Fruit fly (Drosophila melanogaster) whole organism, embryonic: ENCODE results near the gene CG6295.

Experiments used
- CG10431 ChIP-seq: fragments of 200-800 bp; sonication (Bioruptor generic); optimal IDR thresholded peaks from 3 replicates; lab custom pipeline; 2018; ENCODE audit warnings: missing biosample characterization, mild to moderate bottlenecking, missing genetic modification characterization
- CG12659 ChIP-seq: fragments of 200-800 bp; sonication (Bioruptor generic); optimal IDR thresholded peaks from 3 replicates; lab custom pipeline; 2017; ENCODE audit warnings: mild to moderate bottlenecking, missing biosample characterization, missing genetic modification reagents, missing genetic modification characterization
- CG12942 ChIP-seq: fragments of 200-800 bp; sonication (Bioruptor generic); optimal IDR thresholded peaks from 3 replicates; lab custom pipeline; 2016; ENCODE audit warnings: missing biosample characterization, missing genetic modification characterization
- CG13296 ChIP-seq: fragments of 200-800 bp; sonication (Bioruptor generic); optimal IDR thresholded peaks from 3 replicates; lab custom pipeline; 2018; ENCODE audit warnings: missing biosample characterization, mild to moderate bottlenecking, missing genetic modification characterization
- CG14050 ChIP-seq: fragments of 200-800 bp; sonication (Bioruptor generic); IDR thresholded peaks from 3 replicates; pipeline ENCODE4 v1.3.6; 2022; ENCODE audit warnings: missing biosample characterization, missing genetic modification characterization
- CG14667 ChIP-seq: fragments of 200-800 bp; sonication (Bioruptor generic); IDR thresholded peaks from 2 replicates; pipeline ENCODE4 v1.3.6; 2022; ENCODE audit warnings: missing biosample characterization, missing genetic modification characterization
- CG15696 ChIP-seq: fragments of 200-800 bp; sonication (Bioruptor generic); optimal IDR thresholded peaks from 2 replicates; lab custom pipeline; 2019; ENCODE audit warnings: missing biosample characterization, mild to moderate bottlenecking, missing genetic modification characterization, moderate library complexity
- CG17361 ChIP-seq: fragments of 200-800 bp; sonication (Bioruptor generic); IDR thresholded peaks from 3 replicates; pipeline ENCODE4 v1.3.6; 2022; ENCODE audit warnings: missing biosample characterization, missing genetic modification characterization
- CG2889 ChIP-seq: fragments of 200-800 bp; sonication (Bioruptor generic); IDR thresholded peaks from 3 replicates; pipeline ENCODE4 v1.3.6; 2022; ENCODE audit warnings: missing biosample characterization, missing genetic modification characterization
- CG34224 ChIP-seq: fragments of 200-800 bp; sonication (Bioruptor generic); IDR thresholded peaks from 3 replicates; pipeline ENCODE4 v1.3.6; 2022; ENCODE audit warnings: missing biosample characterization, missing genetic modification characterization; ENCODE audit not compliant: partially characterized antibody
- CG34422 ChIP-seq: fragments of 200-800 bp; sonication (Bioruptor generic); IDR thresholded peaks from 3 replicates; pipeline ENCODE4 v1.3.6; 2022; ENCODE audit warnings: missing biosample characterization, missing genetic modification characterization
- CG3995 ChIP-seq: fragments of 200-800 bp; sonication (Bioruptor generic); optimal IDR thresholded peaks from 3 replicates; lab custom pipeline; 2016; ENCODE audit warnings: missing biosample characterization, missing genetic modification characterization
- CG43689 ChIP-seq: fragments of 200-800 bp; sonication (Bioruptor generic); IDR thresholded peaks from 2 replicates; pipeline ENCODE4 v1.3.6; 2022; ENCODE audit warnings: missing biosample characterization, missing genetic modification characterization
- CG7271 ChIP-seq: fragments of 200-800 bp; sonication (Bioruptor generic); optimal IDR thresholded peaks from 2 replicates; lab custom pipeline; 2018; ENCODE audit warnings: missing biosample characterization, mild to moderate bottlenecking, missing genetic modification characterization, moderate library complexity
- CG7357 ChIP-seq: fragments of 200-800 bp; sonication (Bioruptor generic); IDR thresholded peaks from 3 replicates; pipeline ENCODE4 v1.3.6; 2022; ENCODE audit warnings: missing biosample characterization, missing genetic modification characterization
- CG7839 ChIP-seq: fragments of 200-800 bp; sonication (Bioruptor generic); optimal IDR thresholded peaks from 3 replicates; lab custom pipeline; 2018; ENCODE audit warnings: missing biosample characterization, mild to moderate bottlenecking, missing genetic modification characterization, moderate library complexity
- CG7928 ChIP-seq: fragments of 200-800 bp; sonication (Bioruptor generic); optimal IDR thresholded peaks from 2 replicates; lab custom pipeline; 2017; ENCODE audit warnings: missing biosample characterization, mild to moderate bottlenecking, missing genetic modification characterization
- CG8765 ChIP-seq: fragments of 200-800 bp; sonication (Bioruptor generic); IDR thresholded peaks from 2 replicates; pipeline ENCODE4 v1.3.6; 2022; ENCODE audit warnings: missing biosample characterization, missing genetic modification characterization
- CG9609 ChIP-seq: fragments of 200-800 bp; sonication (Bioruptor generic); optimal IDR thresholded peaks from 3 replicates; lab custom pipeline; 2016; ENCODE audit warnings: missing biosample characterization, missing genetic modification characterization
- CkIIα-i1 ChIP-seq: fragments of 200-800 bp; sonication (Bioruptor generic); IDR thresholded peaks from 2 replicates; pipeline ENCODE4 v1.3.6; 2022; ENCODE audit warnings: missing biosample characterization, missing genetic modification characterization
- D19A ChIP-seq: fragments of 200-800 bp; optimal IDR thresholded peaks from 3 replicates; lab custom pipeline; 2019; ENCODE audit warnings: missing biosample characterization, mild to moderate bottlenecking, missing genetic modification characterization, moderate library complexity
- E2f2 ChIP-seq: fragments of 200-800 bp; sonication (Bioruptor generic); IDR thresholded peaks from 2 replicates; pipeline ENCODE4 v1.3.6; 2022; ENCODE audit warnings: missing biosample characterization, missing genetic modification characterization
- Elba2 ChIP-seq: fragments of 200-800 bp; sonication (Bioruptor generic); optimal IDR thresholded peaks from 3 replicates; lab custom pipeline; 2016; ENCODE audit warnings: missing biosample characterization, missing genetic modification characterization
- Ets97D ChIP-seq: fragments of 200-800 bp; sonication (Bioruptor generic); optimal IDR thresholded peaks from 3 replicates; lab custom pipeline; 2016; ENCODE audit warnings: missing biosample characterization, missing genetic modification characterization
- H15 ChIP-seq: fragments of 200-800 bp; sonication (Bioruptor generic); IDR thresholded peaks from 3 replicates; pipeline ENCODE4 v1.3.6; 2022; ENCODE audit warnings: missing biosample characterization, missing genetic modification characterization
- HLHmδ ChIP-seq: fragments of 200-800 bp; sonication (Bioruptor generic); optimal IDR thresholded peaks from 2 replicates; lab custom pipeline; 2018; ENCODE audit warnings: missing biosample characterization, mild to moderate bottlenecking, missing genetic modification characterization, moderate library complexity
- Lim3 ChIP-seq: fragments of 200-800 bp; sonication (Bioruptor generic); IDR thresholded peaks from 2 replicates; pipeline ENCODE4 v1.3.6; 2022; ENCODE audit warnings: missing biosample characterization, missing genetic modification characterization
- Max ChIP-seq: fragments of 200-800 bp; sonication (Bioruptor generic); optimal IDR thresholded peaks from 2 replicates; lab custom pipeline; 2016; ENCODE audit warnings: missing biosample characterization, mild to moderate bottlenecking, missing genetic modification characterization
- Oaz ChIP-seq: fragments of 200-800 bp; sonication (Bioruptor generic); IDR thresholded peaks from 2 replicates; pipeline ENCODE4 v1.3.6; 2022; ENCODE audit warnings: missing biosample characterization, missing genetic modification characterization
- Ptx1 ChIP-seq: fragments of 200-800 bp; sonication (Bioruptor generic); IDR thresholded peaks from 2 replicates; pipeline ENCODE4 v1.3.6; 2022; ENCODE audit warnings: missing biosample characterization, missing genetic modification characterization
- Sox100B ChIP-seq: fragments of 200-800 bp; sonication (Bioruptor generic); optimal IDR thresholded peaks from 3 replicates; lab custom pipeline; 2018; ENCODE audit warnings: missing biosample characterization, mild to moderate bottlenecking, missing genetic modification characterization
- Sry-δ ChIP-seq: fragments of 200-800 bp; sonication (Bioruptor generic); optimal IDR thresholded peaks from 2 replicates; lab custom pipeline; 2016; ENCODE audit warnings: missing biosample characterization, missing genetic modification characterization
- gce ChIP-seq: fragments of 200-800 bp; sonication (Bioruptor generic); IDR thresholded peaks from 3 replicates; pipeline ENCODE4 v1.3.6; 2022; ENCODE audit warnings: missing biosample characterization, missing genetic modification characterization
- gcm ChIP-seq: fragments of 200-800 bp; sonication (Bioruptor generic); optimal IDR thresholded peaks from 2 replicates; lab custom pipeline; 2019; ENCODE audit warnings: missing biosample characterization, mild to moderate bottlenecking, missing genetic modification characterization, moderate library complexity
- gem ChIP-seq: fragments of 200-800 bp; sonication (Bioruptor generic); optimal IDR thresholded peaks from 2 replicates; lab custom pipeline; 2019; ENCODE audit warnings: missing biosample characterization, mild to moderate bottlenecking, missing genetic modification characterization, moderate library complexity
- gsb ChIP-seq: fragments of 200-800 bp; sonication (Bioruptor generic); IDR thresholded peaks from 2 replicates; pipeline ENCODE4 v1.3.6; 2022; ENCODE audit warnings: missing biosample characterization, missing genetic modification characterization
- gt ChIP-seq: fragments of 200-800 bp; sonication (Bioruptor generic); IDR thresholded peaks from 2 replicates; pipeline ENCODE4 v1.3.6; 2022; ENCODE audit warnings: missing biosample characterization, missing genetic modification characterization
- lab ChIP-seq: fragments of 200-800 bp; sonication (Bioruptor generic); optimal IDR thresholded peaks from 3 replicates; lab custom pipeline; 2017; ENCODE audit warnings: missing biosample characterization, missing genetic modification characterization, mild to moderate bottlenecking, moderate library complexity, missing genetic modification reagents
- lbe ChIP-seq: fragments of 200-800 bp; sonication (Bioruptor generic); optimal IDR thresholded peaks from 2 replicates; lab custom pipeline; 2016; ENCODE audit warnings: missing biosample characterization, mild to moderate bottlenecking, missing genetic modification characterization
- mld ChIP-seq: fragments of 200-800 bp; sonication (Bioruptor generic); IDR thresholded peaks from 3 replicates; pipeline ENCODE4 v1.3.6; 2022; ENCODE audit warnings: missing biosample characterization, missing genetic modification characterization; ENCODE audit not compliant: partially characterized antibody
- nerfin-1 ChIP-seq: fragments of 200-800 bp; sonication (Bioruptor generic); optimal IDR thresholded peaks from 3 replicates; lab custom pipeline; 2019; ENCODE audit warnings: missing biosample characterization, mild to moderate bottlenecking, missing genetic modification characterization, moderate library complexity
- nmo ChIP-seq: fragments of 200-800 bp; sonication (Bioruptor generic); optimal IDR thresholded peaks from 2 replicates; lab custom pipeline; 2018; ENCODE audit warnings: missing biosample characterization, mild to moderate bottlenecking, missing genetic modification characterization, moderate library complexity
- pum ChIP-seq: fragments of 200-800 bp; sonication (Bioruptor generic); optimal IDR thresholded peaks from 2 replicates; lab custom pipeline; 2016; ENCODE audit warnings: missing biosample characterization, missing genetic modification characterization
- ranshi ChIP-seq: fragments of 200-800 bp; sonication (Bioruptor generic); IDR thresholded peaks from 2 replicates; pipeline ENCODE4 v1.3.6; 2022; ENCODE audit warnings: missing biosample characterization, missing genetic modification characterization
- row ChIP-seq: fragments of 200-800 bp; sonication (Bioruptor generic); IDR thresholded peaks from 3 replicates; pipeline ENCODE4 v1.3.6; 2022; ENCODE audit warnings: missing biosample characterization, missing genetic modification characterization
- shn ChIP-seq: fragments of 200-800 bp; sonication (Bioruptor generic); optimal IDR thresholded peaks from 3 replicates; lab custom pipeline; 2016; ENCODE audit warnings: missing biosample characterization, missing genetic modification characterization
- slbo ChIP-seq: fragments of 200-800 bp; sonication (Bioruptor generic); IDR thresholded peaks from 2 replicates; pipeline ENCODE4 v1.3.6; 2022; ENCODE audit warnings: missing biosample characterization, missing genetic modification characterization
- tll ChIP-seq, 2 experiments: fragments of 200-800 bp in 1 of 2; fragments of >200 bp in 1 of 2; sonication (Bioruptor generic) in 1 of 2; optimal IDR thresholded peaks; 2 replicates each; lab custom pipeline; 2017 to 2019; ENCODE audit warnings: missing biosample characterization in 2 of 2, missing genetic modification characterization in 2 of 2, mild to moderate bottlenecking in 1 of 2, moderate library complexity in 1 of 2
- trh ChIP-seq: fragments of 200-800 bp; sonication (Bioruptor generic); optimal IDR thresholded peaks from 2 replicates; lab custom pipeline; 2016; ENCODE audit warnings: missing biosample characterization, missing genetic modification characterization
- vfl ChIP-seq: fragments of 200-800 bp; sonication (Bioruptor generic); optimal IDR thresholded peaks from 2 replicates; lab custom pipeline; 2016; ENCODE audit warnings: missing biosample characterization, missing genetic modification characterization

Gene CG6295

DNA sequence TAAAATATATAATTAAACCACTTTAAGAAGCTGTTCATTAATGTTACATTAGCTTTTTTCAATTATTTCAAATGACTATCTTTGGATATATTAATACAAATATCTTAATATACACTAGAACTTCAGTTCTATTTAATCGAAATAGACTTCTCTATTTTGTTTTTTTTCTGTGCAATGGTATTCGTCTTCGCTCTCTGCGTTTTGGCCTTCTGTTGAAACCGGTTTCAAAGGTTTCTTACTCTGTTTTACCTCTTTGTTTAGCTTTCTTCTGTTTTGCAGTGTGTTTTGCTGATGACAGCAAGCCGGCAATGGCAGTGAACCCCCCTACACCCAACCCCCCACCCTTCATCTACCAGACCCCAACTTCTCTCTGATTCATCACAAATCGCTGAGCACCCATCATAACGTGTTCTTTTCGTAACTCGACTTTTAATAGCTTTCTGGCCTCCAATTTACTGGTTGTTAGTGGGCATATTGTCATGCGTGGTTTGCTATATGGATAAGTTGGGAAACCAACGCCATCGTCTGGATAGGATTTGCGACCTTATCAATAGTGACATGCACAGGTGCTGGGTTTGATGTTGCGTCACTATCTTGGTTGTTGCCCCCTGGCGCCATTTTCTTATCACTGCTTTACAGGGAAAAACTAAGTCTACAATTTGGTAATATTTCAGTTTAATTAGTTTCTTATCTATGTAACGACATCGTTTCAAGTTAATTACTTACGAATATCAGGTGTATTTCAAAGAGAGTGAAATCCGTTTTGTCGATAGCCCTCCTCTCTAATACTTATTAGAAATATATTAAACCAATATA is 37.8 kb downstream of the CG6295 start:
- TF ChIP-seq vfl (GFP tag; lab: Kevin White, UChicago) (no peak), nerfin-1 (tag; lab: Kevin White, UChicago) (no peak), CG8765 (GFP tag; lab: Robert Waterston, UW) (no peak), Sox100B (GFP tag; lab: Kevin White, UChicago) (peak; percentile 10), lab (GFP tag; lab: Kevin White, UChicago) (no peak), CG7357 (no peak), gce (GFP tag; lab: Robert Waterston, UW) (no peak), gcm (peak; percentile 21), mld (GFP tag; lab: Robert Waterston, UW) (no peak), CG13296 (GFP tag; lab: Kevin White, UChicago) (no peak), trh (GFP tag; lab: Kevin White, UChicago) (no peak), Ets97D (no peak), CG3995 (GFP tag; lab: Kevin White, UChicago) (no peak), Lim3 (GFP tag; lab: Robert Waterston, UW) (peak; percentile 54; the same call in 1 of the 2 replicates), gsb (GFP tag; lab: Robert Waterston, UW) (peak; percentile 46; the same call in 1 of the 2 replicates), CG12659 (GFP tag; lab: Kevin White, UChicago) (peak; percentile 7), Ptx1 (GFP tag; lab: Robert Waterston, UW) (0 out of 2 replicates have a peak, but pooled peaks have one; percentile 18), CG43689 (GFP tag; lab: Robert Waterston, UW) (no peak), Oaz (GFP tag; lab: Robert Waterston, UW) (no peak), CG14050 (GFP tag; lab: Robert Waterston, UW) (no peak), CG10431 (GFP tag; lab: Kevin White, UChicago) (peak; percentile 10), row (peak; percentile 55), Elba2 (GFP tag; lab: Kevin White, UChicago) (no peak), pum (GFP tag; lab: Kevin White, UChicago) (no peak), CG34224 (GFP tag; lab: Robert Waterston, UW) (no peak), nmo (GFP tag; lab: Kevin White, UChicago) (peak; percentile 23), ranshi (no peak), D19A (tag; lab: Kevin White, UChicago) (peak; percentile 36), HLHmδ (GFP tag; lab: Kevin White, UChicago) (no peak), CG34422 (GFP tag; lab: Robert Waterston, UW) (no peak; the same call in 2 of the 3 replicates), CG17361 (GFP tag; lab: Robert Waterston, UW) (peak; percentile 52; the same call in 2 of the 3 replicates), CG15696 (tag; lab: Kevin White, UChicago) (no peak), slbo (GFP tag; lab: Robert Waterston, UW) (peak; percentile 4; the same call in 1 of the 2 replicates), Max (GFP tag; lab: Kevin White, UChicago) (no peak), CG9609 (GFP tag; lab: Kevin White, UChicago) (no peak), CG7839 (tag; lab: Kevin White, UChicago) (peak; percentile 37), CG14667 (no peak), tll (GFP tag; optimal IDR thresholded peaks at IDR 0.05; lab: Kevin White, UChicago) (no peak), gem (tag; lab: Kevin White, UChicago) (peak; percentile 61), CG12942 (GFP tag; lab: Kevin White, UChicago) (no peak), Sry-δ (GFP tag; lab: Kevin White, UChicago) (no peak), gt (GFP tag; lab: Robert Waterston, UW) (no peak), CkIIα-i1 (GFP tag; lab: Robert Waterston, UW) (no peak), lbe (no peak), CG2889 (GFP tag; lab: Robert Waterston, UW) (no peak), shn (GFP tag; lab: Kevin White, UChicago) (no peak), CG7271 (tag; lab: Kevin White, UChicago) (no peak), H15 (GFP tag; lab: Robert Waterston, UW) (no peak), E2f2 (GFP tag; lab: Robert Waterston, UW) (0 out of 2 replicates have a peak, but pooled peaks have one; percentile 16), CG7928 (GFP tag; lab: Kevin White, UChicago) (no peak)
